Fruit fly (Drosophila melanogaster): ENCODE measurements around the gene Eno.

DNA sequence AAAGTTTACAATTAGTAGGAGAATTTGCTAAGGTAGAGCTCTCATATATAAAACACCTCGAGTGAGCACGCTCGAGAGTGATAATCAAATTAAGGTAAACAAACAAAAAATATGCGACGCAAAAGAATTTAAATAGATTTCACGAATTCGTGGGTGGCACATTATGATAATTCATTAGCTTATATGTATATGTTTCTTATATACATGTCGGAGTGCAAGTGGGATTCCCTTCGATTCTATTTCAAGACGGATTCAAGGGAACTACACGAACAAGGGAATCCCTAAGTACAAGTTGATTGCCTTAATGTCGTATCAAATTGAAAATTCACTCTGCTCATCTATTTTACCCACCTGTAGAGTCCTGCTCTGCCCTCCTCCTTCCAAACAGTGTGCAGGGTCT is 12.2 kb downstream of the Eno start:
- TF ChIP-seq fd96Ca (GFP tag; IDR thresholded peaks at IDR 0.05) (no peak), CG8301 (tag; optimal IDR thresholded peaks at IDR 0.05) (no peak), CG10348 (GFP tag; IDR thresholded peaks at IDR 0.05) (no peak)

Data from whole organism, pupa.